Worm (Caenorhabditis elegans): ENCODE results near the gene marb-1.

Gene marb-1

DNA sequence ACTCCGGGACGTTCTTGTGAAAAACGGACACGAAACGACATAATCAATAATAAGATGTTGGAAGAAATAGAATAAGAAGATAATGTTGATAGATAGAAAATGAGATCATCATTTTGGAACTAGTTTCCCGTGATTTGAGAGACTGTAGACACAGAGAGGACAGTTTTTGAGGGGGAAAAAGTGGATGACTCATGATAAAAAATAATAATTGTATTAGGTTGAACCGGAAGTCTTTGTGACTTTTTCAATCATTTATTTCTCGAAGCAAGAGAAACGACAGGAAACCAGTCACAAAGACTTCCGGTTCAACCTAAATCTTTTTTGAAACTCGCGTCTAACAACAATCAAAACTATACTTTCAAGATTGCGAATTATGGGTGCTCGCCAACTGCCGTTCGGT, 18.2 kb upstream of the marb-1 start, which contains the start of gene mlt-3:
Gene mlt-3, minus strand, starts transcription at position 101 of the 400 bp plus-strand sequence.
- TF ChIP-seq ceh-43 (GFP tag; optimal IDR thresholded peaks at IDR 0.05): no peak
- no peak for TF ChIP-seq lin-32 (GFP tag; optimal IDR thresholded peaks at IDR 0.05)
- TF ChIP-seq ztf-11 (tag; optimal IDR thresholded peaks at IDR 0.05): no peak
- TF ChIP-seq mab-5 (tag; optimal IDR thresholded peaks at IDR 0.05): no peak
- no peak for TF ChIP-seq hlh-1 (tag; optimal IDR thresholded peaks at IDR 0.05)
- TF ChIP-seq pha-4 (tag; optimal IDR thresholded peaks at IDR 0.05): no peak
- TF ChIP-seq drap-1 (GFP tag; optimal IDR thresholded peaks at IDR 0.05): no peak
- no peak for TF ChIP-seq sem-2 (GFP tag; optimal IDR thresholded peaks at IDR 0.05)
- TF ChIP-seq ces-1 (GFP tag; optimal IDR thresholded peaks at IDR 0.05): no peak
- TF ChIP-seq zip-8 (tag; optimal IDR thresholded peaks at IDR 0.05): no peak
- no peak for TF ChIP-seq unc-120 (tag; optimal IDR thresholded peaks at IDR 0.05; ENCODE audit: poor library complexity, severe bottlenecking)
- no peak for TF ChIP-seq mep-1 (tag; optimal IDR thresholded peaks at IDR 0.05)
- no peak for TF ChIP-seq elt-1 (tag; optimal IDR thresholded peaks at IDR 0.05; ENCODE audit: borderline replicate concordance, insufficient read depth)
- TF ChIP-seq elt-3 (tag; optimal IDR thresholded peaks at IDR 0.05): no peak
- TF ChIP-seq M03D4.4 (tag; optimal IDR thresholded peaks at IDR 0.05): no peak
- no peak for TF ChIP-seq bed-3 (GFP tag; optimal IDR thresholded peaks at IDR 0.05)
- no peak for TF ChIP-seq nhr-12 (tag; optimal IDR thresholded peaks at IDR 0.05)

DNA sequence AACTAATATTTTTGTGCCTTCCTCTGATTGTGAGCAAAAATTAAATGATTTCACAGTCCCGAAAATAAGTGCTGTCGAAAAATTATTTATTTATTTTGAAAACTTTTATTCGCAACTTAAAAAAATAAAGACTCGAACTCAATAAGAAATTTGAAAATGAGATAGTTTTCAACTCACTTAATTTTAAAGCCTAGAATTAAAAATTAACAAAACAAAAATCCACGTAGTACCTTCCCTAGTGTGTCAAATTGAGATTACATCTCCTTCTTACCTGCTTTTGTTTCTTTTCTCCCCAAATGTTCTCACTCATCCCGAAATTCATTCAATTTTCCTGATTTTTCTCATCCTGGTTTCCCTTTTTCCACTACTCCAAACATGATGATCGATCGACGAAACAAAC, 10.5 kb upstream of the marb-1 start, which contains the start of gene F35G2.5:
Gene F35G2.5, plus strand, starts transcription at position 301 of the 400 bp plus-strand sequence.
- TF ChIP-seq nhr-76 (tag; optimal IDR thresholded peaks at IDR 0.05) (no peak), nhr-28 (tag; optimal IDR thresholded peaks at IDR 0.05) (no peak), lsy-2 (tag; optimal IDR thresholded peaks at IDR 0.05) (no peak), ham-2 (GFP tag; optimal IDR thresholded peaks at IDR 0.05) (no peak), hlh-1 (tag; optimal IDR thresholded peaks at IDR 0.05) (no peak), cnd-1 (tag; optimal IDR thresholded peaks at IDR 0.05) (no peak), sptf-1 (tag; optimal IDR thresholded peaks at IDR 0.05) (no peak)

DNA sequence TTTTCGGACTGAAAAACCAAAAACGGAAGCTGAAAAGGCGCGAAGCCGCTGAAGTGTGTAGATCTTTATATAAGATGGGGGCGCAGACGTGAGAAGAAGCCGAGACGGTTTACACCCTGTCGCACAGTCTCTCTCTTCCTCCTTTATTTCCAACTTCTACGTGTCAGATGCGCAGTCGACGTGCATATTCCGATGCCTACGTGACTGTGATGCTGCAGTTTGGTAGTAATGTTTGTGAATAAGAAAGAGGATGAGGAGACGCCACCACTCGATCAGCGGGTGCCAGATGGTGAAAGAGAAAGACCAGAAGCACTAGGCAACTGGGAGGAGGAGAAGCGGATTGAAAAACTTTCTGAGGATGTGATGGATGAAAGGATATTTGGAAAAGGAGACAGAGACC, 9.4 kb upstream of the marb-1 start:
- TF ChIP-seq hlh-1 (tag; optimal IDR thresholded peaks at IDR 0.05) (peak; percentile 24), tbx-8 (GFP tag; optimal IDR thresholded peaks at IDR 0.05) (no peak)

DNA sequence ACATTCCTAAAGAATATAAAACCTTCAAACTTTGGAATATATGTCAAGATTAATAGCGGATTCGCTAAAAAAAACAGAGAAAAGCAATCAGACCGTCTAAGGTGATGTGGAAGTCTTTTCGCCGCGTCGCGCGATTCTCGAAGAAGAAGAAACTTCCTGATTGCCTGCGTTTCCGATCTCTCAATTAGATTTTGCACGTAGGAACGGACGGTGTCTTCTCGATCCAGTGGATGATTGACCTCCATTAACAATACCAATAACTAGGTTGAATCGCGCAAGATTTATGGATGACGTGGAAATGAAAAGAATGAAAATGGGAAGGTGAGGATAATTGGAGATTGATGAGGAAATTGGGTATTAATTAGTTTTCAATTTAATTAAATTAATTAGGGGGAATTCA, 8.3 kb upstream of the marb-1 start:
- TF ChIP-seq mab-5 (tag; optimal IDR thresholded peaks at IDR 0.05) (no peak), ceh-43 (GFP tag; optimal IDR thresholded peaks at IDR 0.05) (peak; percentile 40), ham-2 (GFP tag; optimal IDR thresholded peaks at IDR 0.05) (no peak), unc-62 (GFP tag; optimal IDR thresholded peaks at IDR 0.05) (peak; percentile 21)

DNA sequence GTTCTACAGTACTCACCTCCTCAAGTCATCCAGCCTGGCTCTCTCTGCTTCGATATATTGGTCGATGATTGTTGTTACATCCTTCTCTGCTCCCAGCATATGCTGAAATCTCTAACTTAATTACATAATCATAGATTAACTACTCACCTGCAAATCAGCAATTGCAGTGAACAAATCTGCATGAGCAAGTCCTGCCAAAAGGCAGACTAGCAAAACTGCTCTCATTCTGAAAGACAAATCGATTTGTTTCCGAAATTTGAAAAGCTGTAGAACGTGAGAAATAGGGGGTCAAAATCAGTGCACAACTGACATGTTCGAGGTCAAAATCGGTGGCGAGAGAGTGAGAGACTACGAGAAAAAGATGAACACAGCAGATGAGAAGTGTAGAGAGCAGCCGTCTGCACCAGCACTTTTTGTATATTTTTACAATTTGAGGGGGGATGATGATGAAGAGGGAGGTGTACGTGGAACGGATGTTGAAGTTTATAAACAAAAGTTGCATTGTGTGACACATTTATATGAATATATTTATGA, 7.0 kb upstream of the marb-1 start, which contains the start of gene phy-2:
Gene phy-2, minus strand, starts transcription at position 226 of the 534 bp plus-strand sequence.
- TF ChIP-seq hlh-1 (tag; optimal IDR thresholded peaks at IDR 0.05) (peak; percentile 87), tbx-8 (GFP tag; optimal IDR thresholded peaks at IDR 0.05) (no peak), unc-62 (GFP tag; optimal IDR thresholded peaks at IDR 0.05) (no peak)

DNA sequence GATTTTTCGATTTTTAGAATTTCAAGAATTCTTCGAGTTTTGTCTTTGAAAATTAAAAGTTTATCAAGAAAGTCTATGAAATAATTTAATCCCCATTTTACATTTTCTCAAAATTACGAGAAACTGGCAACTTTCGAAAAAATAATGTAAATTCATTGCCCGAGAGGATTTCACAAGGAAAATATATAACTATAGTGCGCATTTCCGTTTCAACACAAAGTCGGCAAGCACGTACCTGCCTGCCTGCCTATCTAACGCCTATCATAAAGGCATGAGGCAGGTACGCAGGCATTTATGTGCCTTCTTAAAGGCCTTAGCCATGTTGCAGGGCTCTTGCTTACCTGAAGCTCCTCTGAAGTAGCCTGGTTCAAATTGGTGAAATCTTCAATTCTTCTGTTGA, 4.0 kb upstream of the marb-1 start:
- TF ChIP-seq ceh-43 (GFP tag; optimal IDR thresholded peaks at IDR 0.05): no peak
- no peak for TF ChIP-seq hlh-1 (tag; optimal IDR thresholded peaks at IDR 0.05)
- no peak for TF ChIP-seq mls-2 (tag; optimal IDR thresholded peaks at IDR 0.05)
- TF ChIP-seq M03D4.4 (tag; optimal IDR thresholded peaks at IDR 0.05): no peak
- TF ChIP-seq sem-2 (GFP tag; optimal IDR thresholded peaks at IDR 0.05): no peak
- no peak for TF ChIP-seq ceh-83 (GFP tag; optimal IDR thresholded peaks at IDR 0.05)
- no peak for TF ChIP-seq elt-1 (tag; optimal IDR thresholded peaks at IDR 0.05; ENCODE audit: borderline replicate concordance, insufficient read depth)
- no peak for TF ChIP-seq nhr-237 (tag; optimal IDR thresholded peaks at IDR 0.05)
- TF ChIP-seq nhr-28 (tag; optimal IDR thresholded peaks at IDR 0.05): no peak
- no peak for TF ChIP-seq lin-13 (tag; optimal IDR thresholded peaks at IDR 0.05)
- no peak for TF ChIP-seq ham-2 (GFP tag; optimal IDR thresholded peaks at IDR 0.05)
- TF ChIP-seq blmp-1 (tag; optimal IDR thresholded peaks at IDR 0.05): no peak
- TF ChIP-seq nhr-76 (tag; optimal IDR thresholded peaks at IDR 0.05): no peak
- TF ChIP-seq cnd-1 (tag; optimal IDR thresholded peaks at IDR 0.05): no peak
- no peak for TF ChIP-seq ztf-11 (tag; optimal IDR thresholded peaks at IDR 0.05)

Data from whole organism, mixed stage, embryonic.